Fruit fly (Drosophila melanogaster) whole organism, embryonic: ENCODE results near the gene CG15742.

ENCODE experiments used
- CG12219 ChIP-seq: fragments of 200-800 bp; sonication (Bioruptor generic); optimal IDR thresholded peaks from 3 replicates; lab custom pipeline; 2018; ENCODE audit warnings: missing biosample characterization, mild to moderate bottlenecking, missing genetic modification characterization
- CG1233 ChIP-seq: fragments of 200-800 bp; sonication (Bioruptor generic); optimal IDR thresholded peaks from 4 replicates; lab custom pipeline; 2018; ENCODE audit warnings: missing biosample characterization, mild to moderate bottlenecking, missing genetic modification characterization
- CG1832 ChIP-seq: fragments of 200-800 bp; sonication (Bioruptor generic); optimal IDR thresholded peaks from 2 replicates; lab custom pipeline; 2017; ENCODE audit warnings: missing biosample characterization, mild to moderate bottlenecking, missing genetic modification characterization, inconsistent platforms
- CG2120 ChIP-seq: fragments of 200-800 bp; sonication (Bioruptor generic); optimal IDR thresholded peaks from 3 replicates; lab custom pipeline; 2016; ENCODE audit warnings: missing biosample characterization, missing genetic modification characterization
- CG30431 ChIP-seq: fragments of 200-800 bp; sonication (Bioruptor generic); optimal IDR thresholded peaks from 2 replicates; lab custom pipeline; 2017; ENCODE audit warnings: missing biosample characterization, missing genetic modification characterization
- CG31224 ChIP-seq: fragments of 200-800 bp; sonication (Bioruptor generic); IDR thresholded peaks from 2 replicates; pipeline ENCODE4 v1.3.6; 2022; ENCODE audit warnings: missing biosample characterization, missing genetic modification characterization
- CG32532 ChIP-seq: fragments of 200-800 bp; sonication (Bioruptor generic); IDR thresholded peaks from 2 replicates; pipeline ENCODE4 v1.3.6; 2022; ENCODE audit warnings: missing biosample characterization, missing genetic modification characterization
- CG3407 ChIP-seq: fragments of 200-800 bp; sonication (Bioruptor generic); optimal IDR thresholded peaks from 2 replicates; lab custom pipeline; 2018; ENCODE audit warnings: missing biosample characterization, mild to moderate bottlenecking, missing genetic modification characterization
- CG34376 ChIP-seq: fragments of 200-800 bp; sonication (Bioruptor generic); optimal IDR thresholded peaks from 2 replicates; lab custom pipeline; 2018; ENCODE audit warnings: missing biosample characterization, mild to moderate bottlenecking, missing genetic modification characterization
- CG34422 ChIP-seq: fragments of 200-800 bp; sonication (Bioruptor generic); IDR thresholded peaks from 3 replicates; pipeline ENCODE4 v1.3.6; 2022; ENCODE audit warnings: missing biosample characterization, missing genetic modification characterization
- CG4730 ChIP-seq: fragments of 200-800 bp; sonication (Bioruptor generic); IDR thresholded peaks from 2 replicates; pipeline ENCODE4 v1.3.6; 2022; ENCODE audit warnings: missing biosample characterization, missing genetic modification characterization
- CG6683 ChIP-seq: fragments of 200-800 bp; sonication (Bioruptor generic); optimal IDR thresholded peaks from 2 replicates; lab custom pipeline; 2017; ENCODE audit warnings: missing biosample characterization, mild to moderate bottlenecking, missing genetic modification characterization, missing genetic modification reagents
- CG8388 ChIP-seq: fragments of 200-800 bp; sonication (Bioruptor generic); optimal IDR thresholded peaks from 2 replicates; lab custom pipeline; 2019; ENCODE audit warnings: missing biosample characterization, mild to moderate bottlenecking, missing genetic modification characterization, moderate library complexity
- CG9817 ChIP-seq: fragments of 200-800 bp; sonication (Bioruptor generic); optimal IDR thresholded peaks from 2 replicates; lab custom pipeline; 2018; ENCODE audit warnings: missing biosample characterization, mild to moderate bottlenecking, missing genetic modification characterization, moderate library complexity
- Dad ChIP-seq: fragments of 200-800 bp; sonication (Bioruptor generic); optimal IDR thresholded peaks from 3 replicates; lab custom pipeline; 2016; ENCODE audit warnings: missing biosample characterization, missing genetic modification characterization
- Dfd ChIP-seq, 2 experiments: fragments of >200 bp; optimal IDR thresholded peaks; 2 replicates each; lab custom pipeline; 2017; ENCODE audit warnings: missing biosample characterization in 2 of 2, missing genetic modification characterization in 2 of 2
- Dll ChIP-seq: fragments of 200-800 bp; sonication (Bioruptor generic); IDR thresholded peaks from 4 replicates; pipeline ENCODE4 v1.3.6; 2022; ENCODE audit warnings: missing biosample characterization, missing genetic modification characterization; ENCODE audit not compliant: partially characterized antibody
- E2f2 ChIP-seq: fragments of 200-800 bp; sonication (Bioruptor generic); IDR thresholded peaks from 2 replicates; pipeline ENCODE4 v1.3.6; 2022; ENCODE audit warnings: missing biosample characterization, missing genetic modification characterization
- HLH3B ChIP-seq: fragments of 200-800 bp; sonication (Bioruptor generic); IDR thresholded peaks from 2 replicates; pipeline ENCODE4 v1.3.6; 2022; ENCODE audit warnings: missing biosample characterization, missing genetic modification characterization
- Hmx ChIP-seq: fragments of 200-800 bp; sonication (Bioruptor generic); optimal IDR thresholded peaks from 2 replicates; lab custom pipeline; 2016; ENCODE audit warnings: missing biosample characterization, missing genetic modification characterization
- Hr3 ChIP-seq: fragments of 200-800 bp; sonication (Bioruptor generic); optimal IDR thresholded peaks from 3 replicates; lab custom pipeline; 2016; ENCODE audit warnings: missing biosample characterization, missing genetic modification characterization
- MBD-R2 ChIP-seq: fragments of 200-800 bp; sonication (Bioruptor generic); IDR thresholded peaks from 2 replicates; pipeline ENCODE4 v1.3.6; 2022; ENCODE audit warnings: missing biosample characterization, missing genetic modification characterization
- MESR4 ChIP-seq: fragments of 200-800 bp; sonication (Bioruptor generic); optimal IDR thresholded peaks from 2 replicates; lab custom pipeline; 2018; ENCODE audit warnings: missing biosample characterization, mild to moderate bottlenecking, missing genetic modification characterization, moderate library complexity
- Nf-YB ChIP-seq: fragments of 200-800 bp; sonication (Bioruptor generic); optimal IDR thresholded peaks from 3 replicates; lab custom pipeline; 2019; ENCODE audit warnings: missing biosample characterization, mild to moderate bottlenecking, missing genetic modification characterization, moderate library complexity
- Oaz ChIP-seq: fragments of 200-800 bp; sonication (Bioruptor generic); IDR thresholded peaks from 2 replicates; pipeline ENCODE4 v1.3.6; 2022; ENCODE audit warnings: missing biosample characterization, missing genetic modification characterization
- PHDP ChIP-seq: fragments of 200-800 bp; sonication (Bioruptor generic); optimal IDR thresholded peaks from 3 replicates; lab custom pipeline; 2018; ENCODE audit warnings: missing biosample characterization, mild to moderate bottlenecking, missing genetic modification characterization, moderate library complexity
- Sox100B ChIP-seq: fragments of 200-800 bp; sonication (Bioruptor generic); optimal IDR thresholded peaks from 3 replicates; lab custom pipeline; 2018; ENCODE audit warnings: missing biosample characterization, mild to moderate bottlenecking, missing genetic modification characterization
- Ssrp ChIP-seq: fragments of 200-800 bp; sonication (Bioruptor generic); optimal IDR thresholded peaks from 2 replicates; lab custom pipeline; 2018; ENCODE audit warnings: missing biosample characterization, mild to moderate bottlenecking, missing genetic modification characterization, moderate library complexity
- Vsx1 ChIP-seq: fragments of 200-800 bp; sonication (Bioruptor generic); optimal IDR thresholded peaks from 2 replicates; lab custom pipeline; 2017; ENCODE audit warnings: missing biosample characterization, mild to moderate bottlenecking, missing genetic modification characterization, missing genetic modification reagents
- al ChIP-seq: fragments of 200-800 bp; sonication (Bioruptor generic); IDR thresholded peaks from 2 replicates; pipeline ENCODE4 v1.3.6; 2022; ENCODE audit warnings: missing biosample characterization, missing genetic modification characterization
- cato ChIP-seq: fragments of 200-800 bp; sonication (Bioruptor generic); optimal IDR thresholded peaks from 2 replicates; lab custom pipeline; 2016; ENCODE audit warnings: missing biosample characterization, missing genetic modification characterization, borderline replicate concordance
- dysf ChIP-seq: fragments of 200-800 bp; sonication (Bioruptor generic); IDR thresholded peaks from 3 replicates; pipeline ENCODE4 v1.3.6; 2022; ENCODE audit warnings: missing biosample characterization, missing genetic modification characterization
- esg ChIP-seq: fragments of 200-800 bp; sonication (Bioruptor generic); conservative IDR thresholded peaks from 2 replicates; pipeline ENCODE4 v1.3.6; 2022; ENCODE audit warnings: missing biosample characterization, missing genetic modification characterization
- eve ChIP-seq, 2 experiments: fragments of >200 bp; optimal IDR thresholded peaks; 2 replicates each; lab custom pipeline; 2017; ENCODE audit warnings: missing biosample characterization in 2 of 2, missing genetic modification characterization in 2 of 2
- fd102C ChIP-seq: fragments of 200-800 bp; sonication (Bioruptor generic); optimal IDR thresholded peaks from 2 replicates; lab custom pipeline; 2018; ENCODE audit warnings: missing biosample characterization, mild to moderate bottlenecking, missing genetic modification characterization, moderate library complexity
- fd64A ChIP-seq: fragments of 200-800 bp; sonication (Bioruptor generic); optimal IDR thresholded peaks from 3 replicates; lab custom pipeline; 2018; ENCODE audit warnings: missing biosample characterization, mild to moderate bottlenecking, missing genetic modification characterization
- gcm ChIP-seq: fragments of 200-800 bp; sonication (Bioruptor generic); optimal IDR thresholded peaks from 2 replicates; lab custom pipeline; 2019; ENCODE audit warnings: missing biosample characterization, mild to moderate bottlenecking, missing genetic modification characterization, moderate library complexity
- gcm2 ChIP-seq: fragments of 200-800 bp; sonication (Bioruptor generic); optimal IDR thresholded peaks from 2 replicates; lab custom pipeline; 2016; ENCODE audit warnings: missing biosample characterization, missing genetic modification characterization
- gem ChIP-seq: fragments of 200-800 bp; sonication (Bioruptor generic); optimal IDR thresholded peaks from 2 replicates; lab custom pipeline; 2019; ENCODE audit warnings: missing biosample characterization, mild to moderate bottlenecking, missing genetic modification characterization, moderate library complexity
- grn ChIP-seq: fragments of 200-800 bp; sonication (Bioruptor generic); optimal IDR thresholded peaks from 3 replicates; lab custom pipeline; 2017; ENCODE audit warnings: missing biosample characterization, missing genetic modification characterization
- jumu ChIP-seq: fragments of 200-800 bp; sonication (Bioruptor generic); optimal IDR thresholded peaks from 3 replicates; lab custom pipeline; 2016; ENCODE audit warnings: missing biosample characterization, missing genetic modification characterization
- lmd ChIP-seq: fragments of 200-800 bp; sonication (Bioruptor generic); IDR thresholded peaks from 2 replicates; pipeline ENCODE4 v1.3.6; 2022; ENCODE audit warnings: missing biosample characterization, missing genetic modification characterization
- nerfin-2 ChIP-seq: fragments of 200-800 bp; sonication (Bioruptor generic); IDR thresholded peaks from 2 replicates; pipeline ENCODE4 v1.3.6; 2022; ENCODE audit warnings: missing biosample characterization, missing genetic modification characterization; ENCODE audit not compliant: partially characterized antibody
- p53 ChIP-seq: fragments of 200-800 bp; sonication (Bioruptor generic); optimal IDR thresholded peaks from 2 replicates; lab custom pipeline; 2016; ENCODE audit warnings: missing biosample characterization, missing genetic modification characterization
- pfk ChIP-seq: fragments of 200-800 bp; sonication (Bioruptor generic); optimal IDR thresholded peaks from 2 replicates; lab custom pipeline; 2018; ENCODE audit warnings: missing biosample characterization, mild to moderate bottlenecking, missing genetic modification characterization, moderate library complexity
- pita ChIP-seq: fragments of 200-800 bp; sonication (Bioruptor generic); optimal IDR thresholded peaks from 2 replicates; lab custom pipeline; 2017; ENCODE audit warnings: missing biosample characterization, mild to moderate bottlenecking, missing genetic modification characterization
- pzg ChIP-seq: fragments of 200-800 bp; sonication (Bioruptor generic); optimal IDR thresholded peaks from 3 replicates; lab custom pipeline; 2018; ENCODE audit warnings: missing biosample characterization, mild to moderate bottlenecking, missing genetic modification characterization, moderate library complexity
- ro ChIP-seq: fragments of 200-800 bp; sonication (Bioruptor generic); IDR thresholded peaks from 2 replicates; pipeline ENCODE4 v1.3.6; 2022; ENCODE audit warnings: missing biosample characterization, missing genetic modification characterization
- slp2 ChIP-seq: fragments of 200-800 bp; sonication (Bioruptor generic); optimal IDR thresholded peaks from 2 replicates; lab custom pipeline; 2016; ENCODE audit warnings: missing biosample characterization, missing genetic modification characterization
- tap ChIP-seq: fragments of 200-800 bp; optimal IDR thresholded peaks from 3 replicates; lab custom pipeline; 2019; ENCODE audit warnings: missing biosample characterization, mild to moderate bottlenecking, missing genetic modification characterization, moderate library complexity
- ttk ChIP-seq: fragments of 200-800 bp; sonication (Bioruptor generic); IDR thresholded peaks from 2 replicates; pipeline ENCODE4 v2.1.2; 2022; ENCODE audit warnings: missing biosample characterization, missing genetic modification characterization
- zf30C ChIP-seq: fragments of 200-800 bp; sonication (Bioruptor generic); optimal IDR thresholded peaks from 3 replicates; lab custom pipeline; 2018; ENCODE audit warnings: missing biosample characterization, mild to moderate bottlenecking, missing genetic modification characterization

CG15742 gene

DNA sequence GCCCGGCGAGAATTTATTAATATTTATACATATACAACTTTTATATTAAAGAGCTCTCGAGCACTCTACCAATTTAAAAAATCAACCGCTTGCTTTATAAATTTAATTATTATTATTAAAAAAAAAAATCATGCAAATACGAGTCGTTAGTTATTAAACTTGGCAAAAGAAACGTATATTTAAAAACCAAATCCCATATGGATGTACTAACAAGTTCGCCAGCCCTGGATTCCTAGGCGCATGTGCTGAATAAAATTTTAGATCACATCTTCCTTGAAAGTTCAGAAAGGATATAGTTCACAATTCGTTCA is 417 bp upstream of the CG15742 start, which contains the start of gene comt (continued):
- TF ChIP-seq al (no peak; the same call in 1 of the 2 replicates), MESR4 (no peak), CG31224 (peak; percentile 32; the same call in 1 of the 2 replicates), Dad (no peak), gcm (peak; percentile 60), cato (peak; percentile 14), CG3407 (GFP tag; lab: Kevin White, UChicago) (peak; percentile 8), CG12219 (no peak), zf30C (GFP tag; lab: Kevin White, UChicago) (no peak), pzg (no peak), HLH3B (GFP tag; lab: Robert Waterston, UW) (peak; percentile 57; the same call in 1 of the 2 replicates), PHDP (peak; percentile 72), Dll (no peak), nerfin-2 (GFP tag; lab: Robert Waterston, UW) (no peak), CG4730 (GFP tag; lab: Robert Waterston, UW) (no peak), gcm2 (GFP tag; lab: Kevin White, UChicago) (no peak), Nf-YB (GFP tag; lab: Kevin White, UChicago) (no peak), CG34376 (GFP tag; lab: Kevin White, UChicago) (no peak), ttk (no peak), Hr3 (peak; percentile 56), CG32532 (peak; percentile 72), fd64A (GFP tag; lab: Kevin White, UChicago) (no peak), Vsx1 (GFP tag; lab: Kevin White, UChicago) (no peak), pita (GFP tag; lab: Kevin White, UChicago) (no peak), tap (peak; percentile 45), dysf (GFP tag; lab: Robert Waterston, UW) (peak; percentile 49; the same call in 1 of the 3 replicates), ro (GFP tag; lab: Robert Waterston, UW) (no peak), CG6683 (GFP tag; lab: Kevin White, UChicago) (peak; percentile 13), slp2 (GFP tag; lab: Kevin White, UChicago) (no peak), esg (GFP tag; lab: Robert Waterston, UW) (peak; percentile 43), Hmx (no peak), gem (tag; lab: Kevin White, UChicago) (peak; percentile 84), E2f2 (GFP tag; lab: Robert Waterston, UW) (0 out of 2 replicates have a peak, but pooled peaks have one; percentile 39), Dfd (GFP tag; optimal IDR thresholded peaks at IDR 0.05; lab: Kevin White, UChicago) (no peak), CG34422 (GFP tag; lab: Robert Waterston, UW) (no peak), CG8388 (no peak), CG1233 (GFP tag; lab: Kevin White, UChicago) (no peak), Sox100B (peak; percentile 79), p53 (GFP tag; lab: Kevin White, UChicago) (no peak), pfk (GFP tag; lab: Kevin White, UChicago) (no peak), lmd (GFP tag; lab: Robert Waterston, UW) (peak; percentile 19; the same call in 1 of the 2 replicates), fd102C (GFP tag; lab: Kevin White, UChicago) (no peak), Ssrp (peak; percentile 68), eve (GFP tag; optimal IDR thresholded peaks at IDR 0.05; lab: Kevin White, UChicago) (no peak), Oaz (no peak), jumu (GFP tag; lab: Kevin White, UChicago) (no peak), MBD-R2 (GFP tag; lab: Robert Waterston, UW) (no peak; the same call in 1 of the 2 replicates), CG1832 (no peak), CG30431 (peak; percentile 9), grn (GFP tag; lab: Kevin White, UChicago) (no peak), CG2120 (GFP tag; lab: Kevin White, UChicago) (peak; percentile 23), CG9817 (tag; lab: Kevin White, UChicago) (peak; percentile 17)
